Worm (Caenorhabditis elegans) whole organism, L4 larva: Measurements from ENCODE around the gene B0228.1.
A peak's percentile ranks its signal among the peaks of the same experiment; 100 is the strongest.

ENCODE experiments used
- F10B5.3 ChIP-seq: sonication (generic microtip); optimal IDR thresholded peaks from 2 replicates; lab custom pipeline; 2016; ENCODE audit warnings: mild to moderate bottlenecking, missing genetic modification characterization, missing compliant biosample characterization
- F37D6.2 ChIP-seq: sonication (generic microtip); optimal IDR thresholded peaks from 2 replicates; lab custom pipeline; 2016; ENCODE audit warnings: mild to moderate bottlenecking, missing genetic modification characterization, missing compliant biosample characterization
- F44E2.7 ChIP-seq: fragments of 200-800 bp; sonication (Bioruptor generic); IDR thresholded peaks from 2 replicates; pipeline ENCODE4 v2.1.2; 2022; ENCODE audit warnings: missing genetic modification characterization, missing compliant biosample characterization
- F49E8.2 ChIP-seq: sonication (generic microtip); optimal IDR thresholded peaks from 2 replicates; lab custom pipeline; 2016; ENCODE audit warnings: missing compliant biosample characterization, mild to moderate bottlenecking, missing genetic modification characterization, borderline replicate concordance
- Y48G9A.11 ChIP-seq: fragments of 200-800 bp; sonication (Bioruptor generic); IDR thresholded peaks from 2 replicates; pipeline ENCODE4 v1.3.6; 2022; ENCODE audit warnings: missing genetic modification reagents, missing genetic modification characterization, missing compliant biosample characterization
- ZK546.5 ChIP-seq, 2 experiments: sonication (generic microtip); optimal IDR thresholded peaks; 2 replicates each; lab custom pipeline; 2017; ENCODE audit warnings: missing biosample characterization in 2 of 2, missing genetic modification characterization in 2 of 2
- aha-1 ChIP-seq: fragments of 150-350 bp; peaks from one replicate; lab custom pipeline; 2014; ENCODE audit warnings: missing biosample characterization, missing genetic modification characterization
- aly-2 ChIP-seq: sonication (generic microtip); optimal IDR thresholded peaks from 2 replicates; lab custom pipeline; 2018; ENCODE audit warnings: missing biosample characterization, missing genetic modification characterization
- ceh-20 ChIP-seq: fragments of 200-800 bp; sonication (Bioruptor generic); IDR thresholded peaks from 2 replicates; pipeline ENCODE4 v1.3.6; 2022; ENCODE audit warnings: missing genetic modification reagents, missing genetic modification characterization, missing compliant biosample characterization
- ceh-28 ChIP-seq: fragments of 150-350 bp; optimal IDR thresholded peaks from 2 replicates; lab custom pipeline; 2014; ENCODE audit warnings: missing biosample characterization, missing genetic modification reagents, missing genetic modification characterization
- ceh-32 ChIP-seq: sonication (generic microtip); optimal IDR thresholded peaks from 2 replicates; lab custom pipeline; 2016; ENCODE audit warnings: mild to moderate bottlenecking, missing genetic modification characterization, missing compliant biosample characterization; ENCODE audit not compliant: poor library complexity
- ceh-82 ChIP-seq: sonication (generic microtip); optimal IDR thresholded peaks from 2 replicates; lab custom pipeline; 2017; ENCODE audit warnings: missing biosample characterization, missing genetic modification characterization
- ctbp-1 ChIP-seq: fragments of 200-800 bp; sonication (Bioruptor generic); IDR thresholded peaks from 2 replicates; pipeline ENCODE4 v1.3.6; 2022; ENCODE audit warnings: missing genetic modification reagents, missing genetic modification characterization, missing compliant biosample characterization
- daf-12 ChIP-seq: fragments of 150-350 bp; optimal IDR thresholded peaks from 2 replicates; lab custom pipeline; 2014; ENCODE audit warnings: missing biosample characterization, missing genetic modification reagents, missing genetic modification characterization
- daf-19 ChIP-seq: fragments of 200-800 bp; sonication (Bioruptor generic); conservative IDR thresholded peaks from 2 replicates; pipeline ENCODE4 v1.3.6; 2022; ENCODE audit warnings: missing genetic modification characterization, missing compliant biosample characterization
- dmd-8 ChIP-seq: fragments of 200-800 bp; sonication (Bioruptor generic); IDR thresholded peaks from 2 replicates; pipeline ENCODE4 v1.3.6; 2022; ENCODE audit warnings: missing genetic modification characterization, missing compliant biosample characterization
- duxl-1 ChIP-seq: sonication (generic microtip); optimal IDR thresholded peaks from 2 replicates; lab custom pipeline; 2016; ENCODE audit warnings: mild to moderate bottlenecking, missing genetic modification characterization, moderate library complexity, missing compliant biosample characterization; ENCODE audit not compliant: poor library complexity
- dve-1 ChIP-seq: sonication (generic microtip); optimal IDR thresholded peaks from 2 replicates; lab custom pipeline; 2017; ENCODE audit warnings: antibody characterized with exemption, mild to moderate bottlenecking, missing genetic modification characterization, missing compliant biosample characterization; ENCODE audit not compliant: insufficient read depth
- fkh-10 ChIP-seq: fragments of 150-350 bp; optimal IDR thresholded peaks from 2 replicates; lab custom pipeline; 2014; ENCODE audit warnings: missing biosample characterization, missing genetic modification reagents, missing genetic modification characterization
- gei-8 ChIP-seq: fragments of 200-800 bp; sonication (Bioruptor generic); optimal IDR thresholded peaks from 2 replicates; lab custom pipeline; 2018; ENCODE audit warnings: mild to moderate bottlenecking, missing genetic modification characterization, missing compliant biosample characterization
- hmg-1.1 ChIP-seq: fragments of 200-800 bp; sonication (Bioruptor generic); IDR thresholded peaks from 2 replicates; pipeline ENCODE4 v1.3.6; 2022; ENCODE audit warnings: missing genetic modification reagents, missing genetic modification characterization, missing compliant biosample characterization
- lim-7 ChIP-seq: fragments of 200-800 bp; sonication (Bioruptor generic); IDR thresholded peaks from 2 replicates; pipeline ENCODE4 v1.3.6; 2022; ENCODE audit warnings: missing genetic modification characterization, missing compliant biosample characterization
- lin-1 ChIP-seq: fragments of 200-800 bp; sonication (Bioruptor generic); IDR thresholded peaks from 2 replicates; pipeline ENCODE4 v1.3.6; 2022; ENCODE audit warnings: missing genetic modification reagents, missing genetic modification characterization, missing compliant biosample characterization
- lin-29 ChIP-seq: fragments of 200-800 bp; sonication (Bioruptor generic); IDR thresholded peaks from 2 replicates; pipeline ENCODE4 v1.3.6; 2022; ENCODE audit warnings: missing genetic modification reagents, missing genetic modification characterization, missing compliant biosample characterization
- lin-38 ChIP-seq: fragments of 200-800 bp; sonication (Bioruptor generic); IDR thresholded peaks from 2 replicates; pipeline ENCODE4 v1.3.6; 2022; ENCODE audit warnings: missing genetic modification reagents, missing genetic modification characterization, missing compliant biosample characterization
- lin-39 ChIP-seq: fragments of 150-350 bp; optimal IDR thresholded peaks from 2 replicates; lab custom pipeline; 2014; ENCODE audit warnings: missing biosample characterization, missing genetic modification reagents, missing genetic modification characterization
- madf-9 ChIP-seq: fragments of 200-800 bp; sonication (Bioruptor generic); conservative IDR thresholded peaks from 2 replicates; pipeline ENCODE4 v1.3.6; 2022; ENCODE audit warnings: missing genetic modification reagents, missing genetic modification characterization, missing compliant biosample characterization
- mdl-1 ChIP-seq, 2 experiments: fragments of 150-350 bp in 1 of 2; sonication (generic microtip) in 1 of 2; optimal IDR thresholded peaks; 2 replicates each; lab custom pipeline; 2014 to 2017; ENCODE audit warnings: missing biosample characterization in 2 of 2, missing genetic modification characterization in 2 of 2
- mes-2 ChIP-seq: sonication (generic microtip); optimal IDR thresholded peaks from 2 replicates; lab custom pipeline; 2016; ENCODE audit warnings: missing genotype, mild to moderate bottlenecking, missing genetic modification characterization, missing compliant biosample characterization; ENCODE audit not compliant: poor library complexity, severe bottlenecking
- nhr-111 ChIP-seq: fragments of 200-800 bp; sonication (Bioruptor generic); optimal IDR thresholded peaks from 2 replicates; lab custom pipeline; 2018; ENCODE audit warnings: mild to moderate bottlenecking, missing genetic modification characterization, missing compliant biosample characterization
- nhr-25 ChIP-seq: sonication (generic microtip); optimal IDR thresholded peaks from 2 replicates; lab custom pipeline; 2017; ENCODE audit warnings: missing genetic modification characterization, mild to moderate bottlenecking, missing compliant biosample characterization, antibody characterized with exemption, moderate library complexity, borderline replicate concordance; ENCODE audit not compliant: insufficient read depth
- nhr-41 ChIP-seq: fragments of 200-800 bp; sonication (Bioruptor generic); IDR thresholded peaks from 2 replicates; pipeline ENCODE4 v1.3.6; 2022; ENCODE audit warnings: missing genetic modification reagents, missing genetic modification characterization, missing compliant biosample characterization
- nhr-76 ChIP-seq: fragments of 150-350 bp; optimal IDR thresholded peaks from 2 replicates; lab custom pipeline; 2014; ENCODE audit warnings: missing biosample characterization, missing genetic modification characterization
- nhr-77 ChIP-seq: fragments of 150-350 bp; optimal IDR thresholded peaks from 2 replicates; lab custom pipeline; 2014; ENCODE audit warnings: missing biosample characterization, missing genetic modification characterization
- pha-4 ChIP-seq, 2 experiments: fragments of 150-350 bp in 1 of 2; fragments of 200-800 bp in 1 of 2; sonication (Bioruptor generic) in 1 of 2; IDR thresholded peaks in 1 of 2; optimal IDR thresholded peaks in 1 of 2; 2 replicates each; pipeline versions ENCODE4 v1.3.6 to Lab custom; 2014 to 2022; ENCODE audit warnings: missing genetic modification characterization in 2 of 2, missing genetic modification reagents in 2 of 2, missing biosample characterization in 1 of 2, missing compliant biosample characterization in 1 of 2
- pqm-1 ChIP-seq: sonication (generic microtip); optimal IDR thresholded peaks from 2 replicates; lab custom pipeline; 2017; ENCODE audit warnings: missing biosample characterization, missing genetic modification characterization
- rbr-2 ChIP-seq: sonication (generic microtip); optimal IDR thresholded peaks from 2 replicates; lab custom pipeline; 2016; ENCODE audit warnings: missing genotype, missing genetic modification characterization, missing compliant biosample characterization
- set-16 ChIP-seq: fragments of 200-800 bp; sonication (Bioruptor generic); IDR thresholded peaks from 2 replicates; pipeline ENCODE4 v1.3.6; 2022; ENCODE audit warnings: missing genetic modification reagents, missing genetic modification characterization, missing compliant biosample characterization
- skn-1 ChIP-seq: fragments of 150-350 bp; optimal IDR thresholded peaks from 2 replicates; lab custom pipeline; 2014; ENCODE audit warnings: missing biosample characterization, missing genetic modification characterization
- snpc-1.2 ChIP-seq: fragments of 200-800 bp; sonication (Bioruptor generic); IDR thresholded peaks from 2 replicates; pipeline ENCODE4 v1.3.6; 2022; ENCODE audit warnings: missing genetic modification reagents, missing genetic modification characterization, missing compliant biosample characterization
- tra-1 ChIP-seq: fragments of 200-800 bp; sonication (Bioruptor generic); IDR thresholded peaks from 2 replicates; pipeline ENCODE4 v1.3.6; 2022; ENCODE audit warnings: missing genetic modification reagents, missing genetic modification characterization, missing compliant biosample characterization
- unc-130 ChIP-seq: sonication (generic microtip); optimal IDR thresholded peaks from 2 replicates; lab custom pipeline; 2016; ENCODE audit warnings: missing genetic modification reagents, missing genetic modification characterization, missing compliant biosample characterization
- unc-39 ChIP-seq: sonication (generic microtip); optimal IDR thresholded peaks from 2 replicates; lab custom pipeline; 2017; ENCODE audit warnings: missing biosample characterization, missing genetic modification characterization
- zag-1 ChIP-seq: fragments of 150-350 bp; optimal IDR thresholded peaks from 2 replicates; lab custom pipeline; 2014; ENCODE audit warnings: missing biosample characterization, missing genetic modification characterization
- zfp-2 ChIP-seq: sonication (generic microtip); optimal IDR thresholded peaks from 2 replicates; lab custom pipeline; 2016; ENCODE audit warnings: mild to moderate bottlenecking, missing genetic modification characterization, missing compliant biosample characterization
- zip-11 ChIP-seq: fragments of 200-800 bp; sonication (Bioruptor generic); IDR thresholded peaks from 2 replicates; pipeline ENCODE4 v1.3.6; 2022; ENCODE audit warnings: missing genetic modification characterization, missing compliant biosample characterization

Gene B0228.1

ce11 chrII:7755116-7755571 lies at the start of gene B0228.1, which contains the start of gene B0228.6:
Gene B0228.1 (plus strand): TSS chrII:7755343.
Gene B0228.6 (minus strand): TSS chrII:7755166.
- TF ChIP-seq aly-2 (tag; lab: Kevin White, UChicago) (no peak), nhr-77 (no peak), skn-1 (no peak), lin-1 (GFP tag; lab: Robert Waterston, UW) (no peak), lin-29 (GFP tag; lab: Robert Waterston, UW) (no peak), mdl-1 (tag; optimal IDR thresholded peaks at IDR 0.05; lab: Kevin White, UChicago) (peak in 1 of 2 experiments; percentile 6), nhr-25 (no peak), snpc-1.2 (GFP tag; lab: Robert Waterston, UW) (no peak), ceh-32 (tag; lab: Kevin White, UChicago) (no peak), ctbp-1 (GFP tag; lab: Robert Waterston, UW) (0 out of 2 replicates have a peak, but pooled peaks have one; percentile 24)

ce11 chrII:7707383-7707782 lies 47.8 kb upstream of the B0228.1 start, which contains the start of gene luc-7L:
Gene luc-7L (minus strand): TSS chrII:7707483.
- TF ChIP-seq snpc-1.2 (GFP tag; lab: Robert Waterston, UW): no peak
- TF ChIP-seq daf-12 (tag; lab: Kevin White, UChicago): no peak
- TF ChIP-seq dve-1 (tag; lab: Kevin White, UChicago): no peak
- TF ChIP-seq aha-1: no peak
- TF ChIP-seq ceh-20: no peak
- TF ChIP-seq lin-39 (tag; lab: Kevin White, UChicago): no peak
- no peak for TF ChIP-seq unc-39
- TF ChIP-seq daf-19 (GFP tag; lab: Robert Waterston, UW): no peak

- TF ChIP-seq rbr-2 (tag; lab: Kevin White, UChicago) (peak; percentile 37), hmg-1.1 (GFP tag; lab: Robert Waterston, UW) (peak; percentile 61; the same call in 1 of the 2 replicates), dmd-8 (GFP tag; lab: Robert Waterston, UW) (no peak), ceh-20 (no peak), aly-2 (tag; lab: Kevin White, UChicago) (no peak), snpc-1.2 (GFP tag; lab: Robert Waterston, UW) (no peak), set-16 (no peak), ceh-82 (tag; lab: Kevin White, UChicago) (no peak), ZK546.5 (tag; optimal IDR thresholded peaks at IDR 0.05; lab: Kevin White, UChicago) (no peak), F10B5.3 (tag; lab: Kevin White, UChicago) (no peak), nhr-111 (GFP tag; lab: Kevin White, UChicago) (no peak), unc-130 (GFP tag; lab: Kevin White, UChicago) (peak; percentile 65), mes-2 (tag; lab: Kevin White, UChicago) (peak; percentile 92), zfp-2 (tag; lab: Kevin White, UChicago) (no peak), ceh-28 (tag; lab: Kevin White, UChicago) (no peak), lin-38 (GFP tag; lab: Robert Waterston, UW) (peak; percentile 68), pqm-1 (tag; lab: Kevin White, UChicago) (no peak), fkh-10 (GFP tag; lab: Kevin White, UChicago) (no peak), mdl-1 (tag; optimal IDR thresholded peaks at IDR 0.05; lab: Kevin White, UChicago) (no peak), duxl-1 (tag; lab: Kevin White, UChicago) (no peak), gei-8 (GFP tag; lab: Kevin White, UChicago) (no peak), nhr-76 (tag; lab: Kevin White, UChicago) (no peak), tra-1 (GFP tag; lab: Robert Waterston, UW) (0 out of 2 replicates have a peak, but pooled peaks have one; percentile 19), F37D6.2 (tag; lab: Kevin White, UChicago) (no peak), pha-4 (GFP tag; IDR thresholded peaks at IDR 0.05; lab: Robert Waterston, UW) (no peak), pha-4 (tag; optimal IDR thresholded peaks at IDR 0.05; lab: Kevin White, UChicago) (no peak), madf-9 (GFP tag; lab: Robert Waterston, UW) (no peak), skn-1 (no peak), nhr-41 (0 out of 2 replicates have a peak, but pooled peaks have one; percentile 7), zag-1 (no peak), F49E8.2 (no peak), zip-11 (GFP tag; lab: Robert Waterston, UW) (no peak), lin-1 (GFP tag; lab: Robert Waterston, UW) (no peak), Y48G9A.11 (GFP tag; lab: Robert Waterston, UW) (no peak), lim-7 (GFP tag; lab: Robert Waterston, UW) (peak; percentile 71), F44E2.7 (no peak)
These were observed 46.6 kb upstream of the B0228.1 start, which contains the start of gene B0495.9 for ce11 chrII:7708540-7708939. Gene B0495.9 (minus strand): TSS chrII:7708710.
